Worm (Caenorhabditis elegans): Measurements from ENCODE around the gene ufd-1.

DNA sequence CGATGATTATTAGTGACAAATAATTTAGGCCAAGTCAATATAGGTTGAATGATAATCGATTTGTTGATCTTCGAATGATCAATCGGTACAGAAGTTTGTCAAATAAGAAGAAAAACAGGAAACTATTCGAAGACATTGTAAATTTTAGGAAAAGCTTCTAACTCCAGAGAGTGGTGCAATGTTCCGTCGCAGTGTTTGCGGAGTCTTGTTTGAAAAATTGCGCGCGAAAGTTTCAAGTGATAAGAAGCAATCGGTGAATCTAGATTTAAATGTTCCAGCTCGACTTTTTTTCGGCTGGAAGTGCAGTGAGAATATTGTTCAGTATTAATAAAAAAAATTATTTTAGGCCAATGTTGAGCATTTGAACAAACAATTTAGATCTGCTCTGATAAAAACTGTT is 4.0 kb upstream of the ufd-1 start:
- TF ChIP-seq W03F9.2 (tag; optimal IDR thresholded peaks at IDR 0.05) (no peak), him-1 (tag; optimal IDR thresholded peaks at IDR 0.05) (no peak), dao-5 (tag; optimal IDR thresholded peaks at IDR 0.05) (no peak)
